Fruit fly (Drosophila melanogaster): ENCODE results near the gene RhoGAP71E.

dm6 chr3L:15616900-15617299 is 28.2 kb downstream of the RhoGAP71E start:
- no peak for TF ChIP-seq CG8478 (optimal IDR thresholded peaks at IDR 0.05)
- TF ChIP-seq CTCF (optimal IDR thresholded peaks at IDR 0.05), result no peak

All from S2 (cell line).